Worm (Caenorhabditis elegans): Measurements from ENCODE around the gene ZC239.17.
A peak's percentile ranks its signal among the peaks of the same experiment; 100 is the strongest.

Gene ZC239.17

ce11 chrII:3250195-3250594 lies 24.5 kb upstream of the ZC239.17 start:
- no peak for TF ChIP-seq fkh-8 (tag; optimal IDR thresholded peaks at IDR 0.05)
- no peak for TF ChIP-seq ceh-63 (GFP tag; optimal IDR thresholded peaks at IDR 0.05)
- no peak for TF ChIP-seq mep-1 (tag; optimal IDR thresholded peaks at IDR 0.05)
- no peak for TF ChIP-seq lin-39 (tag; optimal IDR thresholded peaks at IDR 0.05)
- TF ChIP-seq ztf-4 (tag; optimal IDR thresholded peaks at IDR 0.05) = no peak
- TF ChIP-seq unc-98 (GFP tag; IDR thresholded peaks at IDR 0.05) = no peak
- no peak for TF ChIP-seq ces-1 (GFP tag; optimal IDR thresholded peaks at IDR 0.05)
- TF ChIP-seq ceh-82 (tag; optimal IDR thresholded peaks at IDR 0.05) = no peak
- no peak for TF ChIP-seq unc-130 (tag; optimal IDR thresholded peaks at IDR 0.05)
- TF ChIP-seq pqm-1 (tag; optimal IDR thresholded peaks at IDR 0.05) = no peak
- TF ChIP-seq lin-35 (GFP tag; optimal IDR thresholded peaks at IDR 0.05) = no peak
- TF ChIP-seq efl-3 (GFP tag; optimal IDR thresholded peaks at IDR 0.05) = no peak

ce11 chrII:3249406-3249805 lies 23.7 kb upstream of the ZC239.17 start, which contains the start of gene clec-124:
Gene clec-124, plus strand, starts transcription at chrII:3249706.
- TF ChIP-seq unc-62 (GFP tag; optimal IDR thresholded peaks at IDR 0.05) (no peak), F16B12.6 (tag; optimal IDR thresholded peaks at IDR 0.05) (no peak), tbx-2 (tag; optimal IDR thresholded peaks at IDR 0.05) (no peak), nhr-84 (tag; optimal IDR thresholded peaks at IDR 0.05) (no peak), ceh-82 (tag; optimal IDR thresholded peaks at IDR 0.05) (no peak), grh-1 (GFP tag; IDR thresholded peaks at IDR 0.05) (no peak), nhr-85 (tag) (no peak), hpl-2 (GFP tag; optimal IDR thresholded peaks at IDR 0.05) (no peak), mdl-1 (tag; optimal IDR thresholded peaks at IDR 0.05) (no peak), snpc-4 (tag; optimal IDR thresholded peaks at IDR 0.05) (no peak), ztf-4 (tag; optimal IDR thresholded peaks at IDR 0.05) (no peak), unc-130 (tag; optimal IDR thresholded peaks at IDR 0.05) (no peak), C04F5.9 (tag; optimal IDR thresholded peaks at IDR 0.05) (no peak), C16A3.4 (tag; optimal IDR thresholded peaks at IDR 0.05) (no peak), fkh-10 (GFP tag; optimal IDR thresholded peaks at IDR 0.05) (no peak), swsn-7 (tag; optimal IDR thresholded peaks at IDR 0.05) (no peak)

ce11 chrII:3248043-3248718 lies 22.5 kb upstream of the ZC239.17 start, which contains the start of the genes fbxc-50 and C17F4.2:
Gene fbxc-50, minus strand, starts transcription at chrII:3248123.
Gene C17F4.2, plus strand, starts transcription at chrII:3248668.
- no peak for TF ChIP-seq efl-1 (optimal IDR thresholded peaks at IDR 0.05)
- peak in 1 of 2 experiments; percentile 56 for TF ChIP-seq efl-1 (GFP tag; optimal IDR thresholded peaks at IDR 0.05 in 1 of 2)
- peak; percentile 80 for TF ChIP-seq blmp-1 (tag; optimal IDR thresholded peaks at IDR 0.05)
- TF ChIP-seq swsn-7 (tag; optimal IDR thresholded peaks at IDR 0.05) = no peak
- no peak for TF ChIP-seq lin-15B (tag; optimal IDR thresholded peaks at IDR 0.05)

ce11 chrII:3247556-3247955 lies 21.9 kb upstream of the ZC239.17 start:
- TF ChIP-seq dsc-1 (tag; optimal IDR thresholded peaks at IDR 0.05) (no peak), nhr-12 (tag; optimal IDR thresholded peaks at IDR 0.05) (no peak), efl-3 (GFP tag; optimal IDR thresholded peaks at IDR 0.05) (no peak)

ce11 chrII:3245836-3246235 lies 20.2 kb upstream of the ZC239.17 start, which contains the start of gene C17F4.7:
Gene C17F4.7, minus strand, starts transcription at chrII:3246015.
- TF ChIP-seq pqm-1 (tag; optimal IDR thresholded peaks at IDR 0.05) = peak; percentile 62
- TF ChIP-seq elt-2 (tag; optimal IDR thresholded peaks at IDR 0.05) = peak; percentile 98
- peak; percentile 69 for TF ChIP-seq tlp-1 (tag; optimal IDR thresholded peaks at IDR 0.05)
- TF ChIP-seq nhr-90 (tag; optimal IDR thresholded peaks at IDR 0.05; ENCODE audit: poor library complexity) = peak; percentile 37
- TF ChIP-seq F16B12.6 (tag; optimal IDR thresholded peaks at IDR 0.05) = no peak
- peak; percentile 38 for TF ChIP-seq jun-1 (tag; optimal IDR thresholded peaks at IDR 0.05)
- peak in 1 of 2 experiments; percentile 34 for TF ChIP-seq lin-35 (GFP tag; optimal IDR thresholded peaks at IDR 0.05)
- no peak for TF ChIP-seq blmp-1 (tag; optimal IDR thresholded peaks at IDR 0.05)
